Worm (Caenorhabditis elegans): ENCODE results near the gene grl-12.

DNA sequence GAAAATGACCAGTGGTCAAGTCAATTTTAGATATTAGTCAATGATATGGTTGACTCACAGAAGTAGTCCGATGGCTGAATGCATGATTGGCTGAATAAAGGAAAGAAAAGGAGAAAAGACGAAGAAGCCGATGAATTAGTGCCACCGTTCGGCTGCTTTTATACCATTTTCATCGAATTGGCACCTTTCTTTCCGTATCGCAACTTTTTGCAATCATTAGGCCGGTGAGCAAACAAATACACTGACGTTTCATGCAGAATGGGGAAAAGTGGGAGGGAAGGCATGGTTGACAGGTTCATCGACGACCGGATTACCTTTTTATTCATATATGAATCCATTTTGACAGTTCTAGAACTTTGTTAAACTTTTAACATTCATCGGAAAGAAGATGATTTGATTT is 15.6 kb downstream of the grl-12 start, which contains the start of gene idpc-2:
- TF ChIP-seq ama-1 (optimal IDR thresholded peaks at IDR 0.05) (no peak), ceh-36 (tag; optimal IDR thresholded peaks at IDR 0.05) (no peak), scrt-1 (GFP tag; IDR thresholded peaks at IDR 0.05) (no peak), tbx-37 (GFP tag; conservative IDR thresholded peaks at IDR 0.05) (no peak), ets-7 (tag; optimal IDR thresholded peaks at IDR 0.05) (no peak), sea-1 (GFP tag; conservative IDR thresholded peaks at IDR 0.05) (no peak), tbx-11 (GFP tag; IDR thresholded peaks at IDR 0.05) (no peak), pes-1 (GFP tag; IDR thresholded peaks at IDR 0.05) (no peak), tra-4 (tag; optimal IDR thresholded peaks at IDR 0.05) (no peak), flt-1 (GFP tag; IDR thresholded peaks at IDR 0.05) (no peak)
